Fruit fly (Drosophila melanogaster) whole organism, embryonic: ENCODE results near the gene ND-39.

Experiments
- Adf1 ChIP-seq: fragments of 200-800 bp; sonication (Bioruptor generic); IDR thresholded peaks from 2 replicates; pipeline ENCODE4 v1.3.6; 2022; ENCODE audit warnings: missing biosample characterization, missing genetic modification characterization
- Awh ChIP-seq: fragments of 200-800 bp; sonication (Bioruptor generic); IDR thresholded peaks from 2 replicates; pipeline ENCODE4, ENCODE4 v1.3.6; 2022; ENCODE audit warnings: missing biosample characterization, missing genetic modification characterization
- CG10209 ChIP-seq: fragments of 200-800 bp; sonication (Bioruptor generic); optimal IDR thresholded peaks from 3 replicates; lab custom pipeline; 2017; ENCODE audit warnings: missing biosample characterization, mild to moderate bottlenecking, missing genetic modification characterization, missing genetic modification reagents
- CG10267 ChIP-seq: fragments of 200-800 bp; sonication (Bioruptor generic); optimal IDR thresholded peaks from 2 replicates; lab custom pipeline; 2018; ENCODE audit warnings: missing biosample characterization, mild to moderate bottlenecking, missing genetic modification characterization, moderate library complexity
- CG10959 ChIP-seq: fragments of 200-800 bp; sonication (Bioruptor generic); IDR thresholded peaks from 2 replicates; pipeline ENCODE4 v1.3.6; 2022; ENCODE audit warnings: missing biosample characterization, missing genetic modification characterization
- CG11723 ChIP-seq: fragments of 200-800 bp; sonication (Bioruptor generic); optimal IDR thresholded peaks from 2 replicates; lab custom pipeline; 2017; ENCODE audit warnings: missing biosample characterization, mild to moderate bottlenecking, missing genetic modification characterization
- CG12236 ChIP-seq: fragments of 200-800 bp; sonication (Bioruptor generic); optimal IDR thresholded peaks from 2 replicates; lab custom pipeline; 2016; ENCODE audit warnings: missing biosample characterization, missing genetic modification characterization
- CG12299 ChIP-seq: fragments of 200-800 bp; sonication (Bioruptor generic); optimal IDR thresholded peaks from 2 replicates; lab custom pipeline; 2018; ENCODE audit warnings: missing biosample characterization, mild to moderate bottlenecking, missing genetic modification characterization
- CG13424 ChIP-seq: fragments of 200-800 bp; sonication (Bioruptor generic); optimal IDR thresholded peaks from 2 replicates; lab custom pipeline; 2019; ENCODE audit warnings: missing biosample characterization, mild to moderate bottlenecking, missing genetic modification characterization, moderate library complexity
- CG13624 ChIP-seq: fragments of 200-800 bp; sonication (Bioruptor generic); optimal IDR thresholded peaks from 2 replicates; lab custom pipeline; 2016; ENCODE audit warnings: missing biosample characterization, missing genetic modification characterization
- CG14965 ChIP-seq: fragments of 200-800 bp; sonication (Bioruptor generic); optimal IDR thresholded peaks from 2 replicates; lab custom pipeline; 2016; ENCODE audit warnings: missing biosample characterization, missing genetic modification characterization, borderline replicate concordance
- CG1647 ChIP-seq: fragments of 200-800 bp; sonication (Bioruptor generic); optimal IDR thresholded peaks from 3 replicates; lab custom pipeline; 2016; ENCODE audit warnings: missing biosample characterization, missing genetic modification characterization
- CG17328 ChIP-seq: fragments of 200-800 bp; sonication (Bioruptor generic); IDR thresholded peaks from 2 replicates; pipeline ENCODE4 v1.3.6; 2022; ENCODE audit warnings: missing biosample characterization, missing genetic modification characterization
- CG18599 ChIP-seq: fragments of 200-800 bp; sonication (Bioruptor generic); optimal IDR thresholded peaks from 3 replicates; lab custom pipeline; 2017; ENCODE audit warnings: missing biosample characterization, missing genetic modification characterization, mild to moderate bottlenecking, moderate library complexity, missing genetic modification reagents
- CG2116 ChIP-seq: fragments of 200-800 bp; sonication (Bioruptor generic); optimal IDR thresholded peaks from 3 replicates; lab custom pipeline; 2018; ENCODE audit warnings: missing biosample characterization, mild to moderate bottlenecking, missing genetic modification characterization
- CG2202 ChIP-seq: fragments of 200-800 bp; sonication (Bioruptor generic); optimal IDR thresholded peaks from 2 replicates; lab custom pipeline; 2018; ENCODE audit warnings: missing biosample characterization, mild to moderate bottlenecking, missing genetic modification characterization
- CG31365 ChIP-seq: fragments of 200-800 bp; sonication (Bioruptor generic); optimal IDR thresholded peaks from 2 replicates; lab custom pipeline; 2018; ENCODE audit warnings: missing biosample characterization, mild to moderate bottlenecking, missing genetic modification characterization
- CG4404 ChIP-seq: fragments of 200-800 bp; sonication (Bioruptor generic); IDR thresholded peaks from 2 replicates; pipeline ENCODE4 v1.3.6; 2022; ENCODE audit warnings: missing biosample characterization, missing genetic modification characterization
- CG5180 ChIP-seq: fragments of 200-800 bp; sonication (Bioruptor generic); optimal IDR thresholded peaks from 3 replicates; lab custom pipeline; 2017; ENCODE audit warnings: missing biosample characterization, missing genetic modification characterization, mild to moderate bottlenecking, moderate library complexity, missing genetic modification reagents
- CG6765 ChIP-seq: fragments of 200-800 bp; sonication (Bioruptor generic); optimal IDR thresholded peaks from 3 replicates; lab custom pipeline; 2017; ENCODE audit warnings: missing biosample characterization, mild to moderate bottlenecking, missing genetic modification characterization
- CG7556 ChIP-seq: fragments of 200-800 bp; sonication (Bioruptor generic); optimal IDR thresholded peaks from 2 replicates; lab custom pipeline; 2017; ENCODE audit warnings: missing biosample characterization, mild to moderate bottlenecking, missing genetic modification characterization
- CG7987 ChIP-seq: fragments of 200-800 bp; sonication (Bioruptor generic); optimal IDR thresholded peaks from 2 replicates; lab custom pipeline; 2018; ENCODE audit warnings: missing biosample characterization, mild to moderate bottlenecking, missing genetic modification characterization, moderate library complexity
- CG8281 ChIP-seq: fragments of 200-800 bp; sonication (Bioruptor generic); optimal IDR thresholded peaks from 2 replicates; lab custom pipeline; 2018; ENCODE audit warnings: missing biosample characterization, mild to moderate bottlenecking, missing genetic modification characterization, moderate library complexity
- CG9609 ChIP-seq: fragments of 200-800 bp; sonication (Bioruptor generic); optimal IDR thresholded peaks from 3 replicates; lab custom pipeline; 2016; ENCODE audit warnings: missing biosample characterization, missing genetic modification characterization
- CkIIα-i1 ChIP-seq: fragments of 200-800 bp; sonication (Bioruptor generic); IDR thresholded peaks from 2 replicates; pipeline ENCODE4 v1.3.6; 2022; ENCODE audit warnings: missing biosample characterization, missing genetic modification characterization
- Drgx ChIP-seq: fragments of 200-800 bp; sonication (Bioruptor generic); IDR thresholded peaks from 2 replicates; pipeline ENCODE4 v1.3.6; 2022; ENCODE audit warnings: missing biosample characterization, missing genetic modification characterization
- GATAe ChIP-seq: fragments of 200-800 bp; sonication (Bioruptor generic); conservative IDR thresholded peaks from 2 replicates; pipeline ENCODE4 v1.3.6; 2022; ENCODE audit warnings: missing biosample characterization, missing genetic modification characterization
- Gug ChIP-seq: fragments of 200-800 bp; sonication (Bioruptor generic); IDR thresholded peaks from 4 replicates; pipeline ENCODE4 v1.3.6; 2022; ENCODE audit warnings: missing biosample characterization, missing genetic modification characterization
- H2.0 ChIP-seq: fragments of 200-800 bp; sonication (Bioruptor generic); IDR thresholded peaks from 2 replicates; pipeline ENCODE4 v1.3.6; 2022; ENCODE audit warnings: missing biosample characterization, missing genetic modification characterization
- Hand ChIP-seq: fragments of 200-800 bp; sonication (Bioruptor generic); optimal IDR thresholded peaks from 2 replicates; lab custom pipeline; 2017; ENCODE audit warnings: mild to moderate bottlenecking, missing biosample characterization, missing genetic modification reagents, missing genetic modification characterization
- Jarid2 ChIP-seq: fragments of 200-800 bp; sonication (Bioruptor generic); optimal IDR thresholded peaks from 3 replicates; lab custom pipeline; 2017; ENCODE audit warnings: mild to moderate bottlenecking, missing biosample characterization, missing genetic modification reagents, missing genetic modification characterization
- Nf-YA ChIP-seq: fragments of 200-800 bp; sonication (Bioruptor generic); IDR thresholded peaks from 2 replicates; pipeline ENCODE4 v1.3.6; 2022; ENCODE audit warnings: missing biosample characterization, missing genetic modification characterization
- Sox100B ChIP-seq: fragments of 200-800 bp; sonication (Bioruptor generic); optimal IDR thresholded peaks from 3 replicates; lab custom pipeline; 2018; ENCODE audit warnings: missing biosample characterization, mild to moderate bottlenecking, missing genetic modification characterization
- ash1 ChIP-seq: fragments of 200-800 bp; sonication (Bioruptor generic); optimal IDR thresholded peaks from 2 replicates; lab custom pipeline; 2018; ENCODE audit warnings: missing biosample characterization, mild to moderate bottlenecking, missing genetic modification characterization
- da ChIP-seq: fragments of 200-800 bp; sonication (Bioruptor generic); optimal IDR thresholded peaks from 2 replicates; lab custom pipeline; 2016; ENCODE audit warnings: missing biosample characterization, missing genetic modification characterization
- en ChIP-seq: fragments of 200-800 bp; sonication (Bioruptor generic); optimal IDR thresholded peaks from 2 replicates; lab custom pipeline; 2016; ENCODE audit warnings: missing biosample characterization, missing genetic modification characterization
- eve ChIP-seq, 2 experiments: fragments of >200 bp; optimal IDR thresholded peaks; 2 replicates each; lab custom pipeline; 2017; ENCODE audit warnings: missing biosample characterization in 2 of 2, missing genetic modification characterization in 2 of 2
- fd64A ChIP-seq: fragments of 200-800 bp; sonication (Bioruptor generic); optimal IDR thresholded peaks from 3 replicates; lab custom pipeline; 2018; ENCODE audit warnings: missing biosample characterization, mild to moderate bottlenecking, missing genetic modification characterization
- gem ChIP-seq: fragments of 200-800 bp; sonication (Bioruptor generic); optimal IDR thresholded peaks from 2 replicates; lab custom pipeline; 2019; ENCODE audit warnings: missing biosample characterization, mild to moderate bottlenecking, missing genetic modification characterization, moderate library complexity
- hbn ChIP-seq: fragments of 200-800 bp; sonication (Bioruptor generic); IDR thresholded peaks from 2 replicates; pipeline ENCODE4 v1.3.6; 2022; ENCODE audit warnings: missing biosample characterization, missing genetic modification characterization; ENCODE audit not compliant: partially characterized antibody
- nau ChIP-seq: fragments of 200-800 bp; sonication (Bioruptor generic); optimal IDR thresholded peaks from 3 replicates; lab custom pipeline; 2017; ENCODE audit warnings: missing biosample characterization, mild to moderate bottlenecking, missing genetic modification characterization, missing genetic modification reagents
- odd ChIP-seq: fragments of 200-800 bp; sonication (Bioruptor generic); optimal IDR thresholded peaks from 2 replicates; lab custom pipeline; 2017; ENCODE audit warnings: missing biosample characterization, mild to moderate bottlenecking, missing genetic modification characterization
- pan ChIP-seq, 4 experiments: fragments of >200 bp in 3 of 4; fragments of 200-800 bp in 1 of 4; sonication (Bioruptor generic) in 1 of 4; optimal IDR thresholded peaks in 3 of 4; IDR thresholded peaks in 1 of 4; 2 replicates each; pipeline versions ENCODE4 v1.3.6 to Lab custom; 2017 to 2022; ENCODE audit warnings: missing biosample characterization in 2 of 4, missing genetic modification characterization in 2 of 4, mixed read lengths in 1 of 4
- psq ChIP-seq: fragments of 200-800 bp; sonication (Bioruptor generic); optimal IDR thresholded peaks from 2 replicates; lab custom pipeline; 2017; ENCODE audit warnings: missing biosample characterization, missing genetic modification characterization
- sima ChIP-seq: fragments of 200-800 bp; sonication (Bioruptor generic); optimal IDR thresholded peaks from 2 replicates; lab custom pipeline; 2016; ENCODE audit warnings: missing biosample characterization, missing genetic modification characterization
- slbo ChIP-seq: fragments of 200-800 bp; sonication (Bioruptor generic); IDR thresholded peaks from 2 replicates; pipeline ENCODE4 v1.3.6; 2022; ENCODE audit warnings: missing biosample characterization, missing genetic modification characterization
- tll ChIP-seq, 2 experiments: fragments of 200-800 bp in 1 of 2; fragments of >200 bp in 1 of 2; sonication (Bioruptor generic) in 1 of 2; optimal IDR thresholded peaks; 2 replicates each; lab custom pipeline; 2017 to 2019; ENCODE audit warnings: missing biosample characterization in 2 of 2, missing genetic modification characterization in 2 of 2, mild to moderate bottlenecking in 1 of 2, moderate library complexity in 1 of 2
- tna ChIP-seq: fragments of 200-800 bp; sonication (Bioruptor generic); IDR thresholded peaks from 2 replicates; pipeline ENCODE4 v1.3.6; 2022; ENCODE audit warnings: missing biosample characterization, missing genetic modification characterization; ENCODE audit not compliant: partially characterized antibody
- vfl ChIP-seq: fragments of 200-800 bp; sonication (Bioruptor generic); optimal IDR thresholded peaks from 2 replicates; lab custom pipeline; 2016; ENCODE audit warnings: missing biosample characterization, missing genetic modification characterization
- zen2 ChIP-seq: fragments of 200-800 bp; sonication (Bioruptor generic); IDR thresholded peaks from 3 replicates; pipeline ENCODE4 v1.3.6; 2022; ENCODE audit warnings: missing biosample characterization, missing genetic modification characterization; ENCODE audit not compliant: partially characterized antibody

ND-39 gene

DNA sequence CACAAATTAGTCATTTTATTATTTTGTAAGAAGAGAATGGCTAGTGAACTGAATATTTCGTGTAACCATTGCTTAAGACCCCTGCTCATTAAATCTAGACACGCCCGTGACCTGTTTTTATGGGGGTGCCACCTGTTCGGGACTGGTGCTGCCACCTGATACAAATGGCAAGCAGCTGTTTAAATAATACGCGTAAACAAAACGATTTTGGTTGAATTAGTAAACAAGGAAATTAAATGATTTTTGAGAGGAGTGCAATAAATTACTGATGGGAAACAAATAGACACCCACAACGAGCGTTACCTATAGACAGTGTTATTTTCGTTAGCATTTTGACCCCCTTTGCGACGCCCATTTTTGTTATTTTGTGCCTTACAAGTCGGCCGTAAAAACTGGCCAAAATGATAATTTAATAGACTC is 17.1 kb upstream of the ND-39 start (continued):
- TF ChIP-seq tll (GFP tag; optimal IDR thresholded peaks at IDR 0.05; lab: Kevin White, UChicago) (no peak), GATAe (no peak), nau (GFP tag; lab: Kevin White, UChicago) (peak; percentile 79), CG31365 (tag; lab: Kevin White, UChicago) (peak; percentile 69), en (GFP tag; lab: Kevin White, UChicago) (peak; percentile 55), Drgx (no peak), CG10959 (GFP tag; lab: Robert Waterston, UW) (no peak), pan (optimal IDR thresholded peaks at IDR 0.05; lab: Kevin White, UChicago) (no peak), pan (GFP tag; optimal IDR thresholded peaks at IDR 0.05 in 1 of 2, IDR thresholded peaks at IDR 0.05 in 1 of 2) (no peak), CG12236 (GFP tag; lab: Kevin White, UChicago) (peak; percentile 68), tna (no peak), fd64A (GFP tag; lab: Kevin White, UChicago) (peak; percentile 41), ash1 (GFP tag; lab: Kevin White, UChicago) (peak; percentile 57), CG7556 (GFP tag; lab: Kevin White, UChicago) (peak; percentile 84), CG12299 (peak; percentile 75), Awh (GFP tag; lab: Robert Waterston, UW) (no peak), CG10267 (tag; lab: Kevin White, UChicago) (peak; percentile 82), odd (GFP tag; lab: Kevin White, UChicago) (peak; percentile 81), CG13424 (tag; lab: Kevin White, UChicago) (peak; percentile 89), Sox100B (GFP tag; lab: Kevin White, UChicago) (peak; percentile 75), CkIIα-i1 (no peak), CG14965 (GFP tag; lab: Kevin White, UChicago) (no peak), CG7987 (peak; percentile 91), H2.0 (GFP tag; lab: Robert Waterston, UW) (no peak), zen2 (GFP tag; lab: Robert Waterston, UW) (no peak), CG9609 (GFP tag; lab: Kevin White, UChicago) (peak; percentile 84), eve (GFP tag; optimal IDR thresholded peaks at IDR 0.05; lab: Kevin White, UChicago) (no peak), gem (tag; lab: Kevin White, UChicago) (peak; percentile 92), Adf1 (no peak), slbo (no peak), CG1647 (GFP tag; lab: Kevin White, UChicago) (peak; percentile 85), vfl (GFP tag; lab: Kevin White, UChicago) (peak; percentile 81), CG4404 (GFP tag; lab: Robert Waterston, UW) (no peak), CG18599 (GFP tag; lab: Kevin White, UChicago) (peak; percentile 92), CG13624 (GFP tag; lab: Kevin White, UChicago) (peak; percentile 90), CG6765 (peak; percentile 85), Jarid2 (GFP tag; lab: Kevin White, UChicago) (peak; percentile 48), CG5180 (GFP tag; lab: Kevin White, UChicago) (peak; percentile 74), CG11723 (peak; percentile 72), CG8281 (tag; lab: Kevin White, UChicago) (peak; percentile 62), CG2116 (peak; percentile 64), CG17328 (GFP tag; lab: Robert Waterston, UW) (no peak), sima (GFP tag; lab: Kevin White, UChicago) (peak; percentile 59), CG10209 (GFP tag; lab: Kevin White, UChicago) (peak; percentile 83), CG2202 (peak; percentile 51), Gug (GFP tag; lab: Robert Waterston, UW) (peak; percentile 96), Hand (peak; percentile 76), Nf-YA (GFP tag; lab: Robert Waterston, UW) (no peak), da (peak; percentile 71), hbn (GFP tag; lab: Robert Waterston, UW) (no peak), psq (GFP tag; lab: Kevin White, UChicago) (peak; percentile 82)
